Worm (Caenorhabditis elegans) whole organism, L1 larva: ENCODE results near the gene fbxa-197.

Source experiments
- C04F5.9 ChIP-seq: sonication (generic microtip); optimal IDR thresholded peaks from 2 replicates; lab custom pipeline; 2016; ENCODE audit warnings: missing genetic modification characterization, missing compliant biosample characterization
- ama-1 ChIP-seq: fragments of 150-350 bp; optimal IDR thresholded peaks from 2 replicates; lab custom pipeline; 2014
- ces-1 ChIP-seq: fragments of 150-350 bp; optimal IDR thresholded peaks from 2 replicates; lab custom pipeline; 2014; ENCODE audit warnings: missing biosample characterization, missing genetic modification reagents, missing genetic modification characterization
- elt-2 ChIP-seq: sonication (generic microtip); optimal IDR thresholded peaks from 2 replicates; lab custom pipeline; 2016; ENCODE audit warnings: missing genetic modification characterization, mild to moderate bottlenecking, inconsistent platforms, missing compliant biosample characterization, missing genetic modification reagents
- lin-39 ChIP-seq: fragments of 150-350 bp; optimal IDR thresholded peaks from 2 replicates; lab custom pipeline; 2014; ENCODE audit warnings: missing biosample characterization, missing genetic modification reagents, missing genetic modification characterization
- mep-1 ChIP-seq: fragments of 150-350 bp; optimal IDR thresholded peaks from 2 replicates; lab custom pipeline; 2014; ENCODE audit warnings: missing biosample characterization, missing genetic modification characterization
- nhr-19 ChIP-seq: fragments of 200-800 bp; sonication (Bioruptor generic); conservative IDR thresholded peaks from 2 replicates; pipeline ENCODE4 v1.3.6; 2022; ENCODE audit warnings: missing genetic modification characterization, missing compliant biosample characterization
- nhr-47 ChIP-seq: sonication (generic microtip); optimal IDR thresholded peaks from 2 replicates; lab custom pipeline; 2016; ENCODE audit warnings: mild to moderate bottlenecking, missing genetic modification characterization, moderate library complexity, missing compliant biosample characterization
- snpc-4 ChIP-seq: fragments of 150-350 bp; optimal IDR thresholded peaks from 2 replicates; lab custom pipeline; 2014; ENCODE audit warnings: missing biosample characterization, missing genetic modification characterization
- sox-4 ChIP-seq: sonication (generic microtip); optimal IDR thresholded peaks from 2 replicates; lab custom pipeline; 2016; ENCODE audit warnings: missing genetic modification characterization, missing compliant biosample characterization
- tlp-1 ChIP-seq: fragments of 150-350 bp; optimal IDR thresholded peaks from 2 replicates; lab custom pipeline; 2014; ENCODE audit warnings: missing biosample characterization, missing genetic modification characterization
- unc-62 ChIP-seq: fragments of 150-350 bp; optimal IDR thresholded peaks from 2 replicates; lab custom pipeline; 2014; ENCODE audit warnings: missing biosample characterization, missing genetic modification reagents, missing genetic modification characterization
- ztf-11 ChIP-seq, 2 experiments: sonication (generic microtip); optimal IDR thresholded peaks; 2 replicates each; lab custom pipeline; 2016 to 2017; ENCODE audit warnings: missing genetic modification characterization in 2 of 2, missing biosample characterization in 1 of 2, missing compliant biosample characterization in 1 of 2

ce11 chrV:15829907-15830306 is 37.6 kb upstream of the fbxa-197 start, which contains the start of gene srbc-55:
- TF ChIP-seq ztf-11 (tag; optimal IDR thresholded peaks at IDR 0.05; lab: Kevin White, UChicago) (no peak), lin-39 (tag; lab: Kevin White, UChicago) (no peak), elt-2 (no peak), mep-1 (tag; lab: Kevin White, UChicago) (no peak), unc-62 (no peak), sox-4 (tag; lab: Kevin White, UChicago) (no peak), nhr-47 (tag; lab: Kevin White, UChicago) (no peak), snpc-4 (no peak), nhr-19 (no peak), ama-1 (lab: Kevin White, UChicago) (no peak), C04F5.9 (tag; lab: Kevin White, UChicago) (no peak), tlp-1 (no peak), ces-1 (GFP tag; lab: Kevin White, UChicago) (no peak)
